Worm (Caenorhabditis elegans): ENCODE measurements around the gene AH6.17.

- TF ChIP-seq him-1 (tag; optimal IDR thresholded peaks at IDR 0.05) (no peak), dao-5 (tag; optimal IDR thresholded peaks at IDR 0.05) (no peak)
Measured at ce11 chrII:9474367-9475105, 48.4 kb upstream of the AH6.17 start, which contains the start of the genes chil-25 and chil-26.

Data from whole organism, L4/young adult.